Fruit fly (Drosophila melanogaster) whole organism, embryonic: Measurements from ENCODE around the gene Hecw.

Experiments used
- Ada2b ChIP-seq: fragments of 200-800 bp; sonication (Bioruptor generic); IDR thresholded peaks from 2 replicates; pipeline ENCODE4 v1.3.6; 2022; ENCODE audit warnings: missing biosample characterization, missing genetic modification characterization
- Asciz ChIP-seq: fragments of 200-800 bp; sonication (Bioruptor generic); optimal IDR thresholded peaks from 2 replicates; lab custom pipeline; 2017; ENCODE audit warnings: missing biosample characterization, mild to moderate bottlenecking, missing genetic modification characterization, missing genetic modification reagents
- BtbVII ChIP-seq: fragments of 200-800 bp; sonication (Bioruptor generic); optimal IDR thresholded peaks from 3 replicates; lab custom pipeline; 2017; ENCODE audit warnings: missing biosample characterization, mild to moderate bottlenecking, missing genetic modification characterization
- CG10147 ChIP-seq: fragments of 200-800 bp; sonication (Bioruptor generic); optimal IDR thresholded peaks from 2 replicates; lab custom pipeline; 2019; ENCODE audit warnings: missing biosample characterization, mild to moderate bottlenecking, missing genetic modification characterization, moderate library complexity
- CG10321 ChIP-seq: fragments of 200-800 bp; sonication (Bioruptor generic); IDR thresholded peaks from 2 replicates; pipeline ENCODE4 v1.3.6; 2022; ENCODE audit warnings: missing biosample characterization, missing genetic modification characterization
- CG10462 ChIP-seq: fragments of 200-800 bp; sonication (Bioruptor generic); optimal IDR thresholded peaks from 2 replicates; lab custom pipeline; 2016; ENCODE audit warnings: missing biosample characterization, missing genetic modification characterization
- CG10959 ChIP-seq: fragments of 200-800 bp; sonication (Bioruptor generic); IDR thresholded peaks from 2 replicates; pipeline ENCODE4 v1.3.6; 2022; ENCODE audit warnings: missing biosample characterization, missing genetic modification characterization
- CG11247 ChIP-seq: fragments of 200-800 bp; sonication (Bioruptor generic); IDR thresholded peaks from 2 replicates; pipeline ENCODE4 v1.3.6; 2022; ENCODE audit warnings: missing biosample characterization, missing genetic modification characterization
- CG12104 ChIP-seq: fragments of 200-800 bp; sonication (Bioruptor generic); optimal IDR thresholded peaks from 3 replicates; lab custom pipeline; 2016; ENCODE audit warnings: missing biosample characterization, missing genetic modification characterization
- CG12769 ChIP-seq: fragments of 200-800 bp; sonication (Bioruptor generic); optimal IDR thresholded peaks from 2 replicates; lab custom pipeline; 2019; ENCODE audit warnings: missing biosample characterization, mild to moderate bottlenecking, missing genetic modification characterization, moderate library complexity
- CG15601 ChIP-seq: fragments of 200-800 bp; sonication (Bioruptor generic); optimal IDR thresholded peaks from 3 replicates; lab custom pipeline; 2019; ENCODE audit warnings: missing biosample characterization, mild to moderate bottlenecking, missing genetic modification characterization, moderate library complexity
- CG17912 ChIP-seq: fragments of 200-800 bp; sonication (Bioruptor generic); optimal IDR thresholded peaks from 2 replicates; lab custom pipeline; 2018; ENCODE audit warnings: missing biosample characterization, mild to moderate bottlenecking, missing genetic modification characterization
- CG2678 ChIP-seq: fragments of 200-800 bp; sonication (Bioruptor generic); optimal IDR thresholded peaks from 3 replicates; lab custom pipeline; 2019; ENCODE audit warnings: missing biosample characterization, mild to moderate bottlenecking, missing genetic modification characterization, moderate library complexity
- CG31441 ChIP-seq: fragments of 200-800 bp; sonication (Bioruptor generic); IDR thresholded peaks from 2 replicates; pipeline ENCODE4 v1.3.6; 2022; ENCODE audit warnings: missing biosample characterization, missing genetic modification characterization
- CG3281 ChIP-seq: fragments of 200-800 bp; sonication (Bioruptor generic); optimal IDR thresholded peaks from 3 replicates; lab custom pipeline; 2017; ENCODE audit warnings: missing biosample characterization, mild to moderate bottlenecking, missing genetic modification characterization
- CG7839 ChIP-seq: fragments of 200-800 bp; sonication (Bioruptor generic); optimal IDR thresholded peaks from 3 replicates; lab custom pipeline; 2018; ENCODE audit warnings: missing biosample characterization, mild to moderate bottlenecking, missing genetic modification characterization, moderate library complexity
- CG8281 ChIP-seq: fragments of 200-800 bp; sonication (Bioruptor generic); optimal IDR thresholded peaks from 2 replicates; lab custom pipeline; 2018; ENCODE audit warnings: missing biosample characterization, mild to moderate bottlenecking, missing genetic modification characterization, moderate library complexity
- CG8359 ChIP-seq: fragments of 200-800 bp; sonication (Bioruptor generic); optimal IDR thresholded peaks from 2 replicates; lab custom pipeline; 2017; ENCODE audit warnings: missing biosample characterization, mild to moderate bottlenecking, missing genetic modification characterization, borderline replicate concordance
- CG8478 ChIP-seq: fragments of >200 bp; optimal IDR thresholded peaks from 2 replicates; lab custom pipeline; 2018
- CG8765 ChIP-seq: fragments of 200-800 bp; sonication (Bioruptor generic); IDR thresholded peaks from 2 replicates; pipeline ENCODE4 v1.3.6; 2022; ENCODE audit warnings: missing biosample characterization, missing genetic modification characterization
- CG9437 ChIP-seq: fragments of 200-800 bp; sonication (Bioruptor generic); optimal IDR thresholded peaks from 2 replicates; lab custom pipeline; 2018; ENCODE audit warnings: missing biosample characterization, mild to moderate bottlenecking, missing genetic modification characterization
- CHES-1-like ChIP-seq: fragments of 200-800 bp; sonication (Bioruptor generic); optimal IDR thresholded peaks from 2 replicates; lab custom pipeline; 2016; ENCODE audit warnings: missing biosample characterization, missing genetic modification characterization
- H15 ChIP-seq: fragments of 200-800 bp; sonication (Bioruptor generic); IDR thresholded peaks from 3 replicates; pipeline ENCODE4 v1.3.6; 2022; ENCODE audit warnings: missing biosample characterization, missing genetic modification characterization
- HHEX ChIP-seq: fragments of 200-800 bp; sonication (Bioruptor generic); optimal IDR thresholded peaks from 3 replicates; lab custom pipeline; 2017; ENCODE audit warnings: missing biosample characterization, mild to moderate bottlenecking, missing genetic modification characterization, missing genetic modification reagents
- HmgD ChIP-seq: fragments of 200-800 bp; sonication (Bioruptor generic); optimal IDR thresholded peaks from 3 replicates; lab custom pipeline; 2016; ENCODE audit warnings: missing biosample characterization, missing genetic modification characterization
- Lim3 ChIP-seq: fragments of 200-800 bp; sonication (Bioruptor generic); IDR thresholded peaks from 2 replicates; pipeline ENCODE4 v1.3.6; 2022; ENCODE audit warnings: missing biosample characterization, missing genetic modification characterization
- Lpt ChIP-seq: fragments of >200 bp; optimal IDR thresholded peaks from 2 replicates; lab custom pipeline; 2018; ENCODE audit warnings: missing biosample characterization, missing genetic modification characterization
- PHDP ChIP-seq: fragments of 200-800 bp; sonication (Bioruptor generic); optimal IDR thresholded peaks from 3 replicates; lab custom pipeline; 2018; ENCODE audit warnings: missing biosample characterization, mild to moderate bottlenecking, missing genetic modification characterization, moderate library complexity
- Ravus ChIP-seq: fragments of 200-800 bp; sonication (Bioruptor generic); IDR thresholded peaks from 2 replicates; pipeline ENCODE4 v1.3.6; 2022; ENCODE audit warnings: missing biosample characterization, missing genetic modification characterization
- Xbp1 ChIP-seq: fragments of 200-800 bp; sonication (Bioruptor generic); optimal IDR thresholded peaks from 3 replicates; lab custom pipeline; 2016; ENCODE audit warnings: missing biosample characterization, mild to moderate bottlenecking, missing genetic modification characterization
- bcd ChIP-seq: fragments of 200-800 bp; sonication (Bioruptor generic); optimal IDR thresholded peaks from 2 replicates; lab custom pipeline; 2017; ENCODE audit warnings: missing biosample characterization, mild to moderate bottlenecking, missing genetic modification characterization
- cg ChIP-seq: fragments of 200-800 bp; sonication (Bioruptor generic); optimal IDR thresholded peaks from 3 replicates; lab custom pipeline; 2019; ENCODE audit warnings: missing biosample characterization, mild to moderate bottlenecking, missing genetic modification characterization, moderate library complexity
- chinmo ChIP-seq: fragments of 200-800 bp; sonication (Bioruptor generic); IDR thresholded peaks from 4 replicates; pipeline ENCODE4 v1.3.6; 2022; ENCODE audit warnings: missing biosample characterization, missing genetic modification characterization; ENCODE audit not compliant: partially characterized antibody
- fd102C ChIP-seq: fragments of 200-800 bp; sonication (Bioruptor generic); optimal IDR thresholded peaks from 2 replicates; lab custom pipeline; 2018; ENCODE audit warnings: missing biosample characterization, mild to moderate bottlenecking, missing genetic modification characterization, moderate library complexity
- hb ChIP-seq: fragments of 200-800 bp; sonication (Bioruptor generic); IDR thresholded peaks from 3 replicates; pipeline ENCODE4 v1.3.6; 2022; ENCODE audit warnings: missing biosample characterization, missing genetic modification characterization; ENCODE audit not compliant: partially characterized antibody
- hkb ChIP-seq, 2 experiments: fragments of 200-800 bp in 1 of 2; fragments of >200 bp in 1 of 2; sonication (Bioruptor generic) in 1 of 2; IDR thresholded peaks in 1 of 2; optimal IDR thresholded peaks in 1 of 2; 2 replicates each; pipeline versions ENCODE4 v1.3.6 to Lab custom; 2017 to 2022; ENCODE audit warnings: missing biosample characterization in 1 of 2, missing genetic modification characterization in 1 of 2
- kah ChIP-seq: fragments of 200-800 bp; sonication (Bioruptor generic); optimal IDR thresholded peaks from 2 replicates; lab custom pipeline; 2018; ENCODE audit warnings: missing biosample characterization, mild to moderate bottlenecking, missing genetic modification characterization
- mirr ChIP-seq: fragments of 200-800 bp; sonication (Bioruptor generic); optimal IDR thresholded peaks from 3 replicates; lab custom pipeline; 2018; ENCODE audit warnings: missing biosample characterization, mild to moderate bottlenecking, missing genetic modification characterization
- p53 ChIP-seq: fragments of 200-800 bp; sonication (Bioruptor generic); optimal IDR thresholded peaks from 2 replicates; lab custom pipeline; 2016; ENCODE audit warnings: missing biosample characterization, missing genetic modification characterization
- psq ChIP-seq: fragments of 200-800 bp; sonication (Bioruptor generic); optimal IDR thresholded peaks from 2 replicates; lab custom pipeline; 2017; ENCODE audit warnings: missing biosample characterization, missing genetic modification characterization
- schlank ChIP-seq: fragments of 200-800 bp; sonication (Bioruptor generic); optimal IDR thresholded peaks from 2 replicates; lab custom pipeline; 2018; ENCODE audit warnings: missing biosample characterization, mild to moderate bottlenecking, missing genetic modification characterization
- sd ChIP-seq: fragments of 200-800 bp; sonication (Bioruptor generic); optimal IDR thresholded peaks from 3 replicates; lab custom pipeline; 2018; ENCODE audit warnings: missing biosample characterization, mild to moderate bottlenecking, missing genetic modification characterization, moderate library complexity
- seq ChIP-seq: fragments of 200-800 bp; sonication (Bioruptor generic); IDR thresholded peaks from 2 replicates; pipeline ENCODE4 v1.3.6; 2022; ENCODE audit warnings: missing biosample characterization, missing genetic modification characterization
- sr ChIP-seq: fragments of 200-800 bp; sonication (Bioruptor generic); IDR thresholded peaks from 3 replicates; pipeline ENCODE4 v1.3.6; 2022; ENCODE audit warnings: missing biosample characterization, missing genetic modification characterization
- ssp ChIP-seq: fragments of 200-800 bp; sonication (Bioruptor generic); IDR thresholded peaks from 2 replicates; pipeline ENCODE4 v1.3.6; 2022; ENCODE audit warnings: missing biosample characterization, missing genetic modification characterization
- stc ChIP-seq: fragments of 200-800 bp; sonication (Bioruptor generic); IDR thresholded peaks from 2 replicates; pipeline ENCODE4 v1.3.6; 2022; ENCODE audit warnings: missing biosample characterization, missing genetic modification characterization
- ttk ChIP-seq: fragments of 200-800 bp; sonication (Bioruptor generic); IDR thresholded peaks from 2 replicates; pipeline ENCODE4 v2.1.2; 2022; ENCODE audit warnings: missing biosample characterization, missing genetic modification characterization
- unc-4 ChIP-seq: fragments of 200-800 bp; sonication (Bioruptor generic); IDR thresholded peaks from 2 replicates; pipeline ENCODE4 v1.3.6; 2022; ENCODE audit warnings: missing biosample characterization, missing genetic modification characterization; ENCODE audit not compliant: partially characterized antibody
- wor ChIP-seq: fragments of 200-800 bp; sonication (Bioruptor generic); IDR thresholded peaks from 2 replicates; pipeline ENCODE4 v1.3.6; 2022; ENCODE audit warnings: missing biosample characterization, missing genetic modification characterization
- zfh2 ChIP-seq: fragments of 200-800 bp; sonication (Bioruptor generic); optimal IDR thresholded peaks from 2 replicates; lab custom pipeline; 2016; ENCODE audit warnings: missing biosample characterization, missing genetic modification characterization

Hecw gene

DNA sequence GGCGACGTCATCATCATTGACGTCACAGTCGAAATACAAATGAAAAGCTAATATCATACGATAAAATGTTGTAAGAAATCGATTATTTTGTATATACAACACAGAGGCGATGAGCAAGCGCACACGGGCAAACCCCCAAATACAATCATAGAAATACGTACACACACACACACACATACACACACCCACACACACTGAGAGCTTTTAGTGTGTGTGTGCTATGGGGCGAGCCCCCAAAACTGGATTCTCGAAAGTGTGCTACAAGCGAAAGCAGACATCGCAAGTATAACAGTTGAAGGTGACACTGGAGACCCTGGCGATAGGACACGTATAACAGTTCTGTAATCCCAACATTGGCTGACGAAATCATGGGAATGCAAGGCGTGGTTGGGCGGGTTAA lies 26.9 kb upstream of the Hecw start (continued):
- TF ChIP-seq unc-4 (GFP tag; lab: Robert Waterston, UW) (peak; percentile 39; the same call in 1 of the 2 replicates), sr (GFP tag; lab: Robert Waterston, UW) (0 out of 3 replicates have a peak, but pooled peaks have one; percentile 44), Ada2b (GFP tag; lab: Robert Waterston, UW) (no peak), cg (GFP tag; lab: Kevin White, UChicago) (peak; percentile 95), ttk (GFP tag; lab: Robert Waterston, UW) (no peak), CHES-1-like (GFP tag; lab: Kevin White, UChicago) (no peak), CG15601 (tag; lab: Kevin White, UChicago) (no peak), CG10462 (no peak), BtbVII (peak; percentile 68), zfh2 (GFP tag; lab: Kevin White, UChicago) (no peak), sd (peak; percentile 52), schlank (no peak), chinmo (peak; percentile 79; the same call in 1 of the 4 replicates), kah (GFP tag; lab: Kevin White, UChicago) (no peak), CG12769 (tag; lab: Kevin White, UChicago) (no peak), HmgD (no peak), CG9437 (GFP tag; lab: Kevin White, UChicago) (no peak), CG8478 (lab: Kevin White, UChicago) (peak; percentile 52), wor (no peak)

DNA sequence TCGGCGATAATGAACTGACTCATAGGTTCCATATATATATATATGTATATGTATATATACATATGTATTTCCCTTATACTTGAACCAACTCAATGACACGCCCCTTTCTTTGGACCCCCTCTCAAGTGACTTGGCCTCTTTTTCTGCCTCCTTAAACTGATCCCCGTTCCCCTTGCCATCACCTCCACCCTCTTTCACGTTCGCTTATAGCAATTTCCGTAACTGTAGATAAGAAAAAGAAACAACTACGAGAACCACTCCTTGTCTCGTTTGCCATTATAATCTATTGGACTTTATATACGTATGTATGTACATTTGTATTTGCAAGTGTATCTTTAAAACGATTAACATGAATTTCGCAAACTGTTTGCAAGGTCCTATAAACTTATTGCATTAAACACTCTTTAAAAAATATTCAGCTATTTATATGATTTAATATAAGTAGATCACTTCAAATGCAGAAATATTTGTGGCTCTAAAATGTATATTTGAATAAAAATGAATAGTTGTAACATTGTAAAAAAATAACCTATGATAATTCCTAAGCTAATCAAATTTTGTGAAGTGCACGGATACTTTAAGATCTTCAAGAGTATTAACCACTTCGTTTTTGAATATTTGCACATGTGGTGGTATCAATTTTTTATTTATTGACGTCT lies 26.0 kb upstream of the Hecw start:
- TF ChIP-seq seq (GFP tag; lab: Robert Waterston, UW) (no peak), CG2678 (tag; lab: Kevin White, UChicago) (peak; percentile 70), CG10321 (no peak), CG8359 (GFP tag; lab: Kevin White, UChicago) (no peak), psq (no peak), mirr (GFP tag; lab: Kevin White, UChicago) (peak; percentile 9), CG12104 (no peak), CG10959 (no peak), CG11247 (GFP tag; lab: Robert Waterston, UW) (no peak), CG17912 (GFP tag; lab: Kevin White, UChicago) (no peak), Ravus (GFP tag; lab: Robert Waterston, UW) (no peak), fd102C (GFP tag; lab: Kevin White, UChicago) (no peak), Asciz (no peak), Lpt (GFP tag; lab: Kevin White, UChicago) (no peak), p53 (GFP tag; lab: Kevin White, UChicago) (no peak), stc (GFP tag; lab: Robert Waterston, UW) (no peak), Xbp1 (GFP tag; lab: Kevin White, UChicago) (no peak), hb (GFP tag; lab: Robert Waterston, UW) (no peak), zfh2 (GFP tag; lab: Kevin White, UChicago) (no peak), CG3281 (peak; percentile 70), CG8281 (tag; lab: Kevin White, UChicago) (peak; percentile 10), hkb (optimal IDR thresholded peaks at IDR 0.05; lab: Kevin White, UChicago) (no peak), hkb (GFP tag; IDR thresholded peaks at IDR 0.05; lab: Robert Waterston, UW) (no peak), Lim3 (GFP tag; lab: Robert Waterston, UW) (no peak), CG10147 (peak; percentile 59), PHDP (tag; lab: Kevin White, UChicago) (peak; percentile 38), CG7839 (tag; lab: Kevin White, UChicago) (peak; percentile 52), unc-4 (GFP tag; lab: Robert Waterston, UW) (no peak), bcd (GFP tag; lab: Kevin White, UChicago) (peak; percentile 6), CG31441 (GFP tag; lab: Robert Waterston, UW) (no peak), CG8765 (no peak), HHEX (GFP tag; lab: Kevin White, UChicago) (no peak), H15 (GFP tag; lab: Robert Waterston, UW) (no peak), ssp (GFP tag; lab: Robert Waterston, UW) (no peak)
